Worm (Caenorhabditis elegans) whole organism, L1 larva: ENCODE measurements around the gene prmt-9.

Source experiments
- ceh-63 ChIP-seq: fragments of 200-800 bp; sonication (Bioruptor generic); optimal IDR thresholded peaks from 2 replicates; lab custom pipeline; 2018; ENCODE audit warnings: mild to moderate bottlenecking, missing genetic modification characterization, missing compliant biosample characterization
- dpl-1 ChIP-seq, 3 experiments: fragments of 150-350 bp in 2 of 3; sonication (generic microtip) in 1 of 3; optimal IDR thresholded peaks; 2 replicates each; lab custom pipeline; 2014 to 2017; ENCODE audit warnings: missing biosample characterization in 3 of 3, missing genetic modification characterization in 3 of 3, missing genetic modification reagents in 3 of 3
- fos-1 ChIP-seq: fragments of 150-350 bp; optimal IDR thresholded peaks from 2 replicates; lab custom pipeline; 2014; ENCODE audit warnings: missing biosample characterization, missing genetic modification characterization
- grh-1 ChIP-seq: fragments of 200-800 bp; sonication (Bioruptor generic); IDR thresholded peaks from 2 replicates; pipeline ENCODE4 v1.3.6; 2022; ENCODE audit warnings: missing genetic modification reagents, missing genetic modification characterization, missing compliant biosample characterization
- lin-13 ChIP-seq: fragments of 150-350 bp; optimal IDR thresholded peaks from 2 replicates; lab custom pipeline; 2014; ENCODE audit warnings: missing biosample characterization, missing genetic modification reagents, missing genetic modification characterization
- lin-39 ChIP-seq: fragments of 150-350 bp; optimal IDR thresholded peaks from 2 replicates; lab custom pipeline; 2014; ENCODE audit warnings: missing biosample characterization, missing genetic modification reagents, missing genetic modification characterization
- lsy-2 ChIP-seq, 2 experiments: fragments of 150-350 bp; optimal IDR thresholded peaks; 2 replicates each; lab custom pipeline; 2014; ENCODE audit warnings: missing biosample characterization in 2 of 2, missing genetic modification characterization in 2 of 2
- mdl-1 ChIP-seq, 2 experiments: fragments of 150-350 bp; optimal IDR thresholded peaks; 2 replicates each; lab custom pipeline; 2014 to 2017; ENCODE audit warnings: missing biosample characterization in 2 of 2, missing genetic modification characterization in 2 of 2, inconsistent platforms in 1 of 2
- mep-1 ChIP-seq: fragments of 150-350 bp; optimal IDR thresholded peaks from 2 replicates; lab custom pipeline; 2014; ENCODE audit warnings: missing biosample characterization, missing genetic modification characterization
- nhr-76 ChIP-seq: sonication (generic microtip); optimal IDR thresholded peaks from 2 replicates; lab custom pipeline; 2017; ENCODE audit warnings: missing biosample characterization, missing genetic modification characterization
- rnt-1 ChIP-seq: sonication (generic microtip); optimal IDR thresholded peaks from 2 replicates; lab custom pipeline; 2016; ENCODE audit warnings: mild to moderate bottlenecking, missing genetic modification characterization, moderate library complexity, missing compliant biosample characterization
- snpc-4 ChIP-seq: fragments of 150-350 bp; optimal IDR thresholded peaks from 2 replicates; lab custom pipeline; 2014; ENCODE audit warnings: missing biosample characterization, missing genetic modification characterization
- zag-1 ChIP-seq: fragments of 150-350 bp; optimal IDR thresholded peaks from 2 replicates; lab custom pipeline; 2014; ENCODE audit warnings: missing biosample characterization, missing genetic modification characterization

DNA sequence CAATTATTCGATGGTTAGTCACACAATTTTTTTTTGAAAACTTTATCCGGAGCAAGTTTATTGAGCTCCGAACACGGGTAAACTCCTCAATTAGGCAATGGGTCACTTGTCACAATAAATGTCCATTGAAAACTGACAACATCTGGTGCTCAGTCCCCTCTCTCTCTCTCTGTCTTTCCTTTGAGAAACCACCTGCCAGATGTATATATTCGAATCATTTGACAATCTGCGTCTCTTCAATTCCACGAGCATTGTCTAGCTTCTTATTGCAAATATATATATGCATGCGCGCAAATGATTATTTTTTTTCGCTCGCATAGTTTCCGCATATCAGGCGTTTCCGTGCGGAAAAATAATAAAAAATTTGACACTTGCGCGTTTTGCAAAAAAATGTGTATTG lies 1.6 kb upstream of the prmt-9 start:
- TF ChIP-seq dpl-1 (GFP tag; optimal IDR thresholded peaks at IDR 0.05; lab: Kevin White, UChicago) (no peak), mdl-1 (tag; optimal IDR thresholded peaks at IDR 0.05; lab: Kevin White, UChicago) (no peak), rnt-1 (tag; lab: Kevin White, UChicago) (no peak), nhr-76 (no peak), mep-1 (tag; lab: Kevin White, UChicago) (no peak), lin-13 (GFP tag; lab: Kevin White, UChicago) (no peak), snpc-4 (tag; lab: Kevin White, UChicago) (no peak), fos-1 (tag; lab: Kevin White, UChicago) (no peak), lsy-2 (tag; optimal IDR thresholded peaks at IDR 0.05; lab: Kevin White, UChicago) (no peak), zag-1 (tag; lab: Kevin White, UChicago) (no peak), ceh-63 (GFP tag; lab: Kevin White, UChicago) (no peak), lin-39 (no peak), grh-1 (no peak)
